Worm (Caenorhabditis elegans) whole organism, L1 larva: ENCODE data around the gene sorf-1.
A peak's percentile ranks its signal among the peaks of the same experiment; 100 is the strongest.

ENCODE experiments used
- C34B4.2 ChIP-seq: sonication (generic microtip); optimal IDR thresholded peaks from 2 replicates; lab custom pipeline; 2017; ENCODE audit warnings: mild to moderate bottlenecking, missing genetic modification characterization, missing compliant biosample characterization
- Y116A8C.19 ChIP-seq: sonication (generic microtip); optimal IDR thresholded peaks from 2 replicates; lab custom pipeline; 2016; ENCODE audit warnings: missing compliant biosample characterization, missing genetic modification characterization, borderline replicate concordance
- aha-1 ChIP-seq: fragments of 150-350 bp; optimal IDR thresholded peaks from 2 replicates; lab custom pipeline; 2014; ENCODE audit warnings: missing biosample characterization, missing genetic modification characterization
- aly-2 ChIP-seq: fragments of 150-350 bp; optimal IDR thresholded peaks from 2 replicates; lab custom pipeline; 2014; ENCODE audit warnings: missing biosample characterization, missing genetic modification characterization
- ama-1 ChIP-seq: fragments of 150-350 bp; optimal IDR thresholded peaks from 2 replicates; lab custom pipeline; 2014
- ceh-63 ChIP-seq: fragments of 200-800 bp; sonication (Bioruptor generic); optimal IDR thresholded peaks from 2 replicates; lab custom pipeline; 2018; ENCODE audit warnings: mild to moderate bottlenecking, missing genetic modification characterization, missing compliant biosample characterization
- ceh-88 ChIP-seq: fragments of 200-800 bp; sonication (Bioruptor generic); IDR thresholded peaks from 2 replicates; pipeline ENCODE4 v1.3.6; 2022; ENCODE audit warnings: missing genetic modification characterization, missing compliant biosample characterization
- ceh-90 ChIP-seq: sonication (generic microtip); optimal IDR thresholded peaks from 2 replicates; lab custom pipeline; 2016; ENCODE audit warnings: missing genetic modification characterization, missing compliant biosample characterization
- efl-1 ChIP-seq, 4 experiments: fragments of 150-350 bp; optimal IDR thresholded peaks in 3 of 4; peaks in 1 of 4; 1 replicate in 1 of 4; 2 replicates in 3 of 4; lab custom pipeline; 2014; ENCODE audit warnings: missing biosample characterization in 2 of 4, missing genetic modification characterization in 2 of 4, missing genetic modification reagents in 2 of 4
- efl-3 ChIP-seq: fragments of 200-800 bp; sonication (Bioruptor generic); optimal IDR thresholded peaks from 2 replicates; lab custom pipeline; 2018; ENCODE audit warnings: mild to moderate bottlenecking, missing genetic modification characterization, missing compliant biosample characterization
- egl-13 ChIP-seq: sonication (generic microtip); optimal IDR thresholded peaks from 2 replicates; lab custom pipeline; 2016; ENCODE audit warnings: missing genotype, missing genetic modification reagents, missing genetic modification characterization, missing compliant biosample characterization
- elt-2 ChIP-seq: sonication (generic microtip); optimal IDR thresholded peaks from 2 replicates; lab custom pipeline; 2016; ENCODE audit warnings: missing genetic modification characterization, mild to moderate bottlenecking, inconsistent platforms, missing compliant biosample characterization, missing genetic modification reagents
- elt-3 ChIP-seq, 6 experiments: fragments of 150-350 bp in 1 of 6; sonication (generic microtip); optimal IDR thresholded peaks; 2 replicates each; lab custom pipeline; 2017 to 2018; ENCODE audit warnings: missing biosample characterization in 6 of 6, missing genetic modification characterization in 6 of 6, inconsistent platforms in 1 of 6
- hlh-17 ChIP-seq: fragments of 200-800 bp; sonication (Bioruptor generic); optimal IDR thresholded peaks from 2 replicates; lab custom pipeline; 2018; ENCODE audit warnings: missing genetic modification characterization, mild to moderate bottlenecking, missing compliant biosample characterization, moderate library complexity, borderline replicate concordance
- isw-1 ChIP-seq: fragments of 200-800 bp; sonication (Bioruptor generic); IDR thresholded peaks from 2 replicates; pipeline ENCODE4 v1.3.6; 2022; ENCODE audit warnings: missing genetic modification characterization, missing compliant biosample characterization
- lin-14 ChIP-seq: fragments of 200-800 bp; sonication (Bioruptor generic); optimal IDR thresholded peaks from 2 replicates; lab custom pipeline; 2018; ENCODE audit warnings: mild to moderate bottlenecking, missing genetic modification characterization, moderate library complexity, missing compliant biosample characterization
- lin-35 ChIP-seq, 2 experiments: fragments of 150-350 bp; optimal IDR thresholded peaks; 2 replicates each; lab custom pipeline; 2014; ENCODE audit warnings: missing biosample characterization in 2 of 2, missing genetic modification characterization in 2 of 2, missing genetic modification reagents in 2 of 2
- lir-3 ChIP-seq: sonication (generic microtip); optimal IDR thresholded peaks from 2 replicates; lab custom pipeline; 2016; ENCODE audit warnings: mild to moderate bottlenecking, missing genetic modification characterization, moderate library complexity, missing compliant biosample characterization; ENCODE audit not compliant: poor library complexity
- lsy-2 ChIP-seq, 2 experiments: fragments of 150-350 bp; optimal IDR thresholded peaks; 2 replicates each; lab custom pipeline; 2014; ENCODE audit warnings: missing biosample characterization in 2 of 2, missing genetic modification characterization in 2 of 2
- mab-9 ChIP-seq: fragments of 200-800 bp; sonication (Bioruptor generic); IDR thresholded peaks from 2 replicates; pipeline ENCODE4 v1.3.6; 2022; ENCODE audit warnings: missing genetic modification reagents, missing genetic modification characterization, missing compliant biosample characterization
- mdl-1 ChIP-seq, 2 experiments: fragments of 150-350 bp; optimal IDR thresholded peaks; 2 replicates each; lab custom pipeline; 2014 to 2017; ENCODE audit warnings: missing biosample characterization in 2 of 2, missing genetic modification characterization in 2 of 2, inconsistent platforms in 1 of 2
- nhr-19 ChIP-seq: fragments of 200-800 bp; sonication (Bioruptor generic); conservative IDR thresholded peaks from 2 replicates; pipeline ENCODE4 v1.3.6; 2022; ENCODE audit warnings: missing genetic modification characterization, missing compliant biosample characterization
- nhr-237 ChIP-seq: fragments of 150-350 bp; optimal IDR thresholded peaks from 2 replicates; lab custom pipeline; 2014; ENCODE audit warnings: missing biosample characterization, missing genetic modification characterization
- nhr-47 ChIP-seq: sonication (generic microtip); optimal IDR thresholded peaks from 2 replicates; lab custom pipeline; 2016; ENCODE audit warnings: mild to moderate bottlenecking, missing genetic modification characterization, moderate library complexity, missing compliant biosample characterization
- nhr-84 ChIP-seq: sonication (generic microtip); optimal IDR thresholded peaks from 2 replicates; lab custom pipeline; 2017; ENCODE audit warnings: missing biosample characterization, missing genetic modification characterization
- nhr-85 ChIP-seq: sonication (generic microtip); peaks from one replicate; lab custom pipeline; 2016; ENCODE audit warnings: missing genetic modification characterization, inconsistent platforms, missing compliant biosample characterization
- pag-3 ChIP-seq: sonication (generic microtip); optimal IDR thresholded peaks from 2 replicates; lab custom pipeline; 2017; ENCODE audit warnings: missing genetic modification characterization, mild to moderate bottlenecking, missing compliant biosample characterization, antibody characterized with exemption, borderline replicate concordance; ENCODE audit not compliant: insufficient read depth
- pax-3 ChIP-seq: fragments of 200-800 bp; sonication (Bioruptor generic); optimal IDR thresholded peaks from 2 replicates; lab custom pipeline; 2018; ENCODE audit warnings: mild to moderate bottlenecking, missing genetic modification characterization, moderate library complexity, missing compliant biosample characterization
- snu-23 ChIP-seq: sonication (generic microtip); optimal IDR thresholded peaks from 2 replicates; lab custom pipeline; 2016; ENCODE audit warnings: missing genetic modification characterization, missing compliant biosample characterization
- sup-37 ChIP-seq: fragments of 200-800 bp; sonication (Bioruptor generic); optimal IDR thresholded peaks from 2 replicates; lab custom pipeline; 2018; ENCODE audit warnings: mild to moderate bottlenecking, missing genetic modification characterization, missing compliant biosample characterization
- tlp-1 ChIP-seq: fragments of 150-350 bp; optimal IDR thresholded peaks from 2 replicates; lab custom pipeline; 2014; ENCODE audit warnings: missing biosample characterization, missing genetic modification characterization
- unc-130 ChIP-seq: fragments of 150-350 bp; optimal IDR thresholded peaks from 2 replicates; lab custom pipeline; 2017; ENCODE audit warnings: missing biosample characterization, missing genetic modification characterization, inconsistent platforms
- unc-30 ChIP-seq: sonication (generic microtip); optimal IDR thresholded peaks from 2 replicates; lab custom pipeline; 2017; ENCODE audit warnings: missing biosample characterization, missing genetic modification characterization
- unc-62 ChIP-seq: fragments of 150-350 bp; optimal IDR thresholded peaks from 2 replicates; lab custom pipeline; 2014; ENCODE audit warnings: missing biosample characterization, missing genetic modification reagents, missing genetic modification characterization
- unc-86 ChIP-seq: sonication (generic microtip); optimal IDR thresholded peaks from 2 replicates; lab custom pipeline; 2016; ENCODE audit warnings: missing genetic modification characterization, missing compliant biosample characterization
- xbp-1 ChIP-seq: sonication (generic microtip); optimal IDR thresholded peaks from 2 replicates; lab custom pipeline; 2016; ENCODE audit warnings: missing genetic modification characterization, missing compliant biosample characterization
- zip-4 ChIP-seq: fragments of 200-800 bp; sonication (Bioruptor generic); optimal IDR thresholded peaks from 2 replicates; lab custom pipeline; 2018; ENCODE audit warnings: mild to moderate bottlenecking, missing genetic modification characterization, moderate library complexity, missing compliant biosample characterization

sorf-1 gene

ce11 chrX:3371264-3371663 is 7.8 kb downstream of the sorf-1 start (continued):
- TF ChIP-seq pax-3 (tag; lab: Kevin White, UChicago): no peak
- peak; percentile 50; the same call in 1 of the 2 replicates for TF ChIP-seq ceh-88
- TF ChIP-seq mab-9 (GFP tag; lab: Robert Waterston, UW): 0 out of 2 replicates have a peak, but pooled peaks have one; percentile 45
- TF ChIP-seq lin-14 (GFP tag; lab: Kevin White, UChicago): peak; percentile 80
- TF ChIP-seq snu-23 (GFP tag; lab: Kevin White, UChicago): peak; percentile 83
- peak; percentile 37 for TF ChIP-seq nhr-237 (tag; lab: Kevin White, UChicago)
- TF ChIP-seq elt-2 (tag; lab: Kevin White, UChicago): peak; percentile 19
- no peak for TF ChIP-seq Y116A8C.19 (tag; lab: Kevin White, UChicago)
- peak; percentile 59 for TF ChIP-seq xbp-1 (tag; lab: Kevin White, UChicago)
- peak; percentile 27 for TF ChIP-seq egl-13 (tag; lab: Kevin White, UChicago)
- TF ChIP-seq mdl-1 (tag; optimal IDR thresholded peaks at IDR 0.05; lab: Kevin White, UChicago): peak in 1 of 2 experiments; percentile 68
- no peak for TF ChIP-seq ceh-63 (GFP tag; lab: Kevin White, UChicago)
- TF ChIP-seq, all 84 proteins: peak for 48

- TF ChIP-seq elt-3 (tag; optimal IDR thresholded peaks at IDR 0.05; lab: Kevin White, UChicago): no peak
- TF ChIP-seq unc-86 (tag; lab: Kevin White, UChicago): no peak
- no peak for TF ChIP-seq lin-35 (GFP tag; optimal IDR thresholded peaks at IDR 0.05; lab: Kevin White, UChicago)
Observed at ce11 chrX:3369442-3369841, 9.6 kb downstream of the sorf-1 start.

ce11 chrX:3368659-3369058 is 10.4 kb downstream of the sorf-1 start, which contains the start of gene ZK563.2:
Gene ZK563.2 (plus strand): TSS chrX:3368959.
- TF ChIP-seq lsy-2 (tag; optimal IDR thresholded peaks at IDR 0.05; lab: Kevin White, UChicago) (no peak), lir-3 (tag; lab: Kevin White, UChicago) (no peak), ama-1 (lab: Kevin White, UChicago) (no peak)

- TF ChIP-seq tlp-1 (no peak), nhr-85 (tag; lab: Kevin White, UChicago) (peak; percentile 55), zip-4 (GFP tag; lab: Kevin White, UChicago) (no peak), pax-3 (tag; lab: Kevin White, UChicago) (no peak), C34B4.2 (tag; lab: Kevin White, UChicago) (no peak), elt-2 (tag; lab: Kevin White, UChicago) (no peak)
Observed at ce11 chrX:3366782-3367181, 12.3 kb downstream of the sorf-1 start.

- TF ChIP-seq unc-86 (tag; lab: Kevin White, UChicago): no peak
- TF ChIP-seq ama-1 (lab: Kevin White, UChicago): no peak
- no peak for TF ChIP-seq nhr-84 (tag; lab: Kevin White, UChicago)
- TF ChIP-seq hlh-17: no peak
- no peak for TF ChIP-seq unc-130
- no peak for TF ChIP-seq pax-3 (tag; lab: Kevin White, UChicago)
- no peak for TF ChIP-seq efl-3 (GFP tag; lab: Kevin White, UChicago)
- no peak for TF ChIP-seq isw-1
- TF ChIP-seq nhr-19 (GFP tag; lab: Robert Waterston, UW): no peak
- TF ChIP-seq, all 84 proteins: peak for 0
Observed at ce11 chrX:3362378-3362777, 16.7 kb downstream of the sorf-1 start, which contains the start of gene dhs-26. Gene dhs-26 (minus strand): TSS chrX:3362493.

ce11 chrX:3351526-3351925 is 27.5 kb downstream of the sorf-1 start, which contains the start of gene ZK816.1:
Gene ZK816.1 (plus strand): TSS chrX:3351712.
- TF ChIP-seq unc-30 (tag; lab: Kevin White, UChicago): no peak
- TF ChIP-seq unc-86 (tag; lab: Kevin White, UChicago): peak; percentile 34
- peak; percentile 2 for TF ChIP-seq lin-14 (GFP tag; lab: Kevin White, UChicago)
- no peak for TF ChIP-seq nhr-84 (tag; lab: Kevin White, UChicago)
- TF ChIP-seq zip-4 (GFP tag; lab: Kevin White, UChicago): no peak
- TF ChIP-seq sup-37 (GFP tag; lab: Kevin White, UChicago): no peak
- no peak for TF ChIP-seq efl-1 (optimal IDR thresholded peaks at IDR 0.05; lab: Kevin White, UChicago)
- peak in 1 of 2 experiments; percentile 19 for TF ChIP-seq efl-1 (GFP tag; optimal IDR thresholded peaks at IDR 0.05 in 1 of 2; lab: Kevin White, UChicago)
- no peak for TF ChIP-seq pag-3 (tag; lab: Kevin White, UChicago)
- TF ChIP-seq pax-3 (tag; lab: Kevin White, UChicago): no peak
- no peak for TF ChIP-seq aha-1
- no peak for TF ChIP-seq ceh-90 (tag; lab: Kevin White, UChicago)
- TF ChIP-seq aly-2 (tag; lab: Kevin White, UChicago): no peak
- TF ChIP-seq nhr-47: no peak
- TF ChIP-seq unc-62 (GFP tag; lab: Kevin White, UChicago): no peak
